Fruit fly (Drosophila melanogaster): ENCODE results near the gene CG13055.
A peak's percentile ranks its signal among the peaks of the same experiment; 100 is the strongest.

The CG13055 gene

dm6 chr3L:16221800-16222199 lies 30.4 kb downstream of the CG13055 start:
- no peak for TF ChIP-seq CG5204 (GFP tag; optimal IDR thresholded peaks at IDR 0.05)
- no peak for TF ChIP-seq ovo (GFP tag; optimal IDR thresholded peaks at IDR 0.05)
- TF ChIP-seq CG14711 (tag; optimal IDR thresholded peaks at IDR 0.05), result no peak
- TF ChIP-seq CG7101 (tag; optimal IDR thresholded peaks at IDR 0.05), result no peak
- no peak for TF ChIP-seq tj (GFP tag; optimal IDR thresholded peaks at IDR 0.05)
- TF ChIP-seq CG11617 (GFP tag; optimal IDR thresholded peaks at IDR 0.05), result no peak

- TF ChIP-seq bab1 (GFP tag; optimal IDR thresholded peaks at IDR 0.05) (no peak), CG11617 (GFP tag; optimal IDR thresholded peaks at IDR 0.05) (no peak), ovo (GFP tag; optimal IDR thresholded peaks at IDR 0.05) (no peak), tj (GFP tag; optimal IDR thresholded peaks at IDR 0.05) (no peak), cnc (optimal IDR thresholded peaks at IDR 0.05) (no peak), kay (GFP tag; ENCODE audit: borderline replicate concordance) (no peak), Crg-1 (GFP tag; optimal IDR thresholded peaks at IDR 0.05) (no peak), toe (GFP tag; optimal IDR thresholded peaks at IDR 0.05) (no peak), CG14711 (tag; optimal IDR thresholded peaks at IDR 0.05) (no peak), pad (GFP tag; optimal IDR thresholded peaks at IDR 0.05) (no peak), Hr96 (GFP tag; optimal IDR thresholded peaks at IDR 0.05) (no peak), CG5204 (GFP tag; optimal IDR thresholded peaks at IDR 0.05) (no peak), CG1620 (GFP tag; optimal IDR thresholded peaks at IDR 0.05) (no peak), Clk (GFP tag; optimal IDR thresholded peaks at IDR 0.05) (no peak), Mnt (GFP tag; optimal IDR thresholded peaks at IDR 0.05) (no peak), cic (GFP tag; optimal IDR thresholded peaks at IDR 0.05) (no peak), CG7045 (GFP tag; optimal IDR thresholded peaks at IDR 0.05) (no peak), CG7101 (tag; optimal IDR thresholded peaks at IDR 0.05) (no peak), CG33017 (tag; optimal IDR thresholded peaks at IDR 0.05) (no peak), CG12768 (GFP tag; optimal IDR thresholded peaks at IDR 0.05) (no peak)
Observed at dm6 chr3L:16221278-16221677, 30.9 kb downstream of the CG13055 start.

dm6 chr3L:16217935-16218334 lies 34.2 kb downstream of the CG13055 start:
- TF ChIP-seq CG1620 (GFP tag; optimal IDR thresholded peaks at IDR 0.05), result no peak
- TF ChIP-seq CG5204 (GFP tag; optimal IDR thresholded peaks at IDR 0.05), result no peak
- no peak for TF ChIP-seq CG11617 (GFP tag; optimal IDR thresholded peaks at IDR 0.05)
- peak; percentile 39 for TF ChIP-seq kay (GFP tag; ENCODE audit: borderline replicate concordance)

dm6 chr3L:16217203-16217602 lies 35.0 kb downstream of the CG13055 start, which contains the start of gene CG13073:
Gene CG13073, minus strand, starts transcription at chr3L:16217303.
- no peak for TF ChIP-seq CG12768 (GFP tag; optimal IDR thresholded peaks at IDR 0.05)
- no peak for TF ChIP-seq CG7045 (GFP tag; optimal IDR thresholded peaks at IDR 0.05)
- no peak for TF ChIP-seq CG14711 (tag; optimal IDR thresholded peaks at IDR 0.05)
- no peak for TF ChIP-seq cic (GFP tag; optimal IDR thresholded peaks at IDR 0.05)

- TF ChIP-seq CG7045 (GFP tag; optimal IDR thresholded peaks at IDR 0.05) (no peak), bab1 (GFP tag; optimal IDR thresholded peaks at IDR 0.05) (no peak), Clk (GFP tag; optimal IDR thresholded peaks at IDR 0.05) (no peak), CG1620 (GFP tag; optimal IDR thresholded peaks at IDR 0.05) (no peak), cic (GFP tag; optimal IDR thresholded peaks at IDR 0.05) (no peak), Hr96 (GFP tag; optimal IDR thresholded peaks at IDR 0.05) (no peak), CG33017 (tag; optimal IDR thresholded peaks at IDR 0.05) (no peak), toe (GFP tag; optimal IDR thresholded peaks at IDR 0.05) (no peak), CG5204 (GFP tag; optimal IDR thresholded peaks at IDR 0.05) (no peak), CG7101 (tag; optimal IDR thresholded peaks at IDR 0.05) (no peak), CG11617 (GFP tag; optimal IDR thresholded peaks at IDR 0.05) (no peak), pad (GFP tag; optimal IDR thresholded peaks at IDR 0.05) (no peak), ovo (GFP tag; optimal IDR thresholded peaks at IDR 0.05) (no peak), Mnt (GFP tag; optimal IDR thresholded peaks at IDR 0.05) (no peak), CG14711 (tag; optimal IDR thresholded peaks at IDR 0.05) (no peak)
Observed at dm6 chr3L:16215816-16216215, 36.3 kb downstream of the CG13055 start.

dm6 chr3L:16215411-16215810 lies 36.7 kb downstream of the CG13055 start:
- no peak for TF ChIP-seq bab1 (GFP tag; optimal IDR thresholded peaks at IDR 0.05)
- no peak for TF ChIP-seq Hr96 (GFP tag; optimal IDR thresholded peaks at IDR 0.05)
- no peak for TF ChIP-seq toe (GFP tag; optimal IDR thresholded peaks at IDR 0.05)
- TF ChIP-seq Clk (GFP tag; optimal IDR thresholded peaks at IDR 0.05), result no peak
- no peak for TF ChIP-seq pad (GFP tag; optimal IDR thresholded peaks at IDR 0.05)
- TF ChIP-seq kay (GFP tag; ENCODE audit: borderline replicate concordance), result no peak
- no peak for TF ChIP-seq cnc (optimal IDR thresholded peaks at IDR 0.05)
- no peak for TF ChIP-seq cic (GFP tag; optimal IDR thresholded peaks at IDR 0.05)
- no peak for TF ChIP-seq tj (GFP tag; optimal IDR thresholded peaks at IDR 0.05)
- TF ChIP-seq CG12768 (GFP tag; optimal IDR thresholded peaks at IDR 0.05), result no peak
- no peak for TF ChIP-seq ovo (GFP tag; optimal IDR thresholded peaks at IDR 0.05)
- TF ChIP-seq CG33017 (tag; optimal IDR thresholded peaks at IDR 0.05), result no peak

dm6 chr3L:16214533-16215207 lies 37.5 kb downstream of the CG13055 start:
- TF ChIP-seq CG7045 (GFP tag; optimal IDR thresholded peaks at IDR 0.05), result no peak
- no peak for TF ChIP-seq CG11617 (GFP tag; optimal IDR thresholded peaks at IDR 0.05)
- TF ChIP-seq cic (GFP tag; optimal IDR thresholded peaks at IDR 0.05), result no peak
- TF ChIP-seq CG33017 (tag; optimal IDR thresholded peaks at IDR 0.05), result no peak
- no peak for TF ChIP-seq tj (GFP tag; optimal IDR thresholded peaks at IDR 0.05)
- TF ChIP-seq CG12768 (GFP tag; optimal IDR thresholded peaks at IDR 0.05), result no peak
- no peak for TF ChIP-seq toe (GFP tag; optimal IDR thresholded peaks at IDR 0.05)
- no peak for TF ChIP-seq CG5204 (GFP tag; optimal IDR thresholded peaks at IDR 0.05)
- TF ChIP-seq Mnt (GFP tag; optimal IDR thresholded peaks at IDR 0.05), result no peak
- TF ChIP-seq pad (GFP tag; optimal IDR thresholded peaks at IDR 0.05), result no peak
- no peak for TF ChIP-seq CG14711 (tag; optimal IDR thresholded peaks at IDR 0.05)
- no peak for TF ChIP-seq CG1620 (GFP tag; optimal IDR thresholded peaks at IDR 0.05)
- TF ChIP-seq Crg-1 (GFP tag; optimal IDR thresholded peaks at IDR 0.05), result no peak
- no peak for TF ChIP-seq kay (GFP tag; ENCODE audit: borderline replicate concordance)
